Worm (Caenorhabditis elegans) whole organism, L4 larva: ENCODE measurements around the gene lpr-4.
A peak's percentile ranks its signal among the peaks of the same experiment; 100 is the strongest.

Experiments
- F10B5.3 ChIP-seq: sonication (generic microtip); optimal IDR thresholded peaks from 2 replicates; lab custom pipeline; 2016; ENCODE audit warnings: mild to moderate bottlenecking, missing genetic modification characterization, missing compliant biosample characterization
- F26F4.8 ChIP-seq: fragments of 200-800 bp; sonication (Bioruptor generic); conservative IDR thresholded peaks from 2 replicates; pipeline ENCODE4 v1.3.6; 2022; ENCODE audit warnings: missing genetic modification characterization, missing compliant biosample characterization
- F44E2.7 ChIP-seq: fragments of 200-800 bp; sonication (Bioruptor generic); IDR thresholded peaks from 2 replicates; pipeline ENCODE4 v2.1.2; 2022; ENCODE audit warnings: missing genetic modification characterization, missing compliant biosample characterization
- F49E8.2 ChIP-seq: sonication (generic microtip); optimal IDR thresholded peaks from 2 replicates; lab custom pipeline; 2016; ENCODE audit warnings: missing compliant biosample characterization, mild to moderate bottlenecking, missing genetic modification characterization, borderline replicate concordance
- R02D3.7 ChIP-seq: fragments of 150-350 bp; sonication (generic microtip); optimal IDR thresholded peaks from 3 replicates; lab custom pipeline; 2014; ENCODE audit warnings: missing biosample characterization, missing genetic modification characterization
- T20F7.1 ChIP-seq: fragments of 200-800 bp; sonication (Bioruptor generic); optimal IDR thresholded peaks from 2 replicates; lab custom pipeline; 2018; ENCODE audit warnings: mild to moderate bottlenecking, missing genetic modification characterization, missing compliant biosample characterization
- Y5F2A.4 ChIP-seq: fragments of 200-800 bp; sonication (Bioruptor generic); optimal IDR thresholded peaks from 2 replicates; lab custom pipeline; 2018; ENCODE audit warnings: mild to moderate bottlenecking, missing genetic modification characterization, missing compliant biosample characterization
- Y75B8A.6 ChIP-seq: fragments of 200-800 bp; sonication (Bioruptor generic); IDR thresholded peaks from 2 replicates; pipeline ENCODE4 v1.3.6; 2022; ENCODE audit warnings: missing genetic modification reagents, missing genetic modification characterization, missing compliant biosample characterization
- ZK546.5 ChIP-seq, 2 experiments: sonication (generic microtip); optimal IDR thresholded peaks; 2 replicates each; lab custom pipeline; 2017; ENCODE audit warnings: missing biosample characterization in 2 of 2, missing genetic modification characterization in 2 of 2
- aha-1 ChIP-seq: fragments of 150-350 bp; peaks from one replicate; lab custom pipeline; 2014; ENCODE audit warnings: missing biosample characterization, missing genetic modification characterization
- aly-2 ChIP-seq: sonication (generic microtip); optimal IDR thresholded peaks from 2 replicates; lab custom pipeline; 2018; ENCODE audit warnings: missing biosample characterization, missing genetic modification characterization
- ama-1 ChIP-seq: fragments of 150-350 bp; optimal IDR thresholded peaks from 2 replicates; lab custom pipeline; 2014; ENCODE audit warnings: inconsistent platforms, mixed read lengths
- arid-1 ChIP-seq: fragments of 200-800 bp; sonication (Bioruptor generic); conservative IDR thresholded peaks from 2 replicates; pipeline ENCODE4 v1.3.6; 2022; ENCODE audit warnings: missing genetic modification reagents, missing genetic modification characterization, missing compliant biosample characterization
- attf-4 ChIP-seq: sonication (generic microtip); optimal IDR thresholded peaks from 3 replicates; lab custom pipeline; 2017; ENCODE audit warnings: missing biosample characterization, missing genetic modification characterization
- ceh-28 ChIP-seq: fragments of 150-350 bp; optimal IDR thresholded peaks from 2 replicates; lab custom pipeline; 2014; ENCODE audit warnings: missing biosample characterization, missing genetic modification reagents, missing genetic modification characterization
- ceh-62 ChIP-seq: sonication (generic microtip); optimal IDR thresholded peaks from 2 replicates; lab custom pipeline; 2017; ENCODE audit warnings: missing biosample characterization, missing genetic modification characterization
- ces-1 ChIP-seq: fragments of 150-350 bp; sonication (generic microtip); optimal IDR thresholded peaks from 4 replicates; lab custom pipeline; 2014; ENCODE audit warnings: missing biosample characterization, missing genetic modification reagents, missing genetic modification characterization
- cey-2 ChIP-seq: sonication (generic microtip); optimal IDR thresholded peaks from 3 replicates; lab custom pipeline; 2017; ENCODE audit warnings: missing genetic modification characterization, mild to moderate bottlenecking, missing compliant biosample characterization, antibody characterized with exemption, borderline replicate concordance; ENCODE audit not compliant: insufficient read depth
- daf-12 ChIP-seq: fragments of 150-350 bp; optimal IDR thresholded peaks from 2 replicates; lab custom pipeline; 2014; ENCODE audit warnings: missing biosample characterization, missing genetic modification reagents, missing genetic modification characterization
- daf-16 ChIP-seq, 3 experiments: sonication (generic microtip); optimal IDR thresholded peaks; 2 replicates each; lab custom pipeline; 2016 to 2017; ENCODE audit warnings: missing genetic modification characterization in 3 of 3, missing genetic modification reagents in 3 of 3, mild to moderate bottlenecking in 2 of 3, missing compliant biosample characterization in 2 of 3, missing biosample characterization in 1 of 3, moderate library complexity in 1 of 3
- dpl-1 ChIP-seq: fragments of 150-350 bp; optimal IDR thresholded peaks from 2 replicates; lab custom pipeline; 2014; ENCODE audit warnings: missing biosample characterization, missing genetic modification reagents, missing genetic modification characterization
- duxl-1 ChIP-seq: sonication (generic microtip); optimal IDR thresholded peaks from 2 replicates; lab custom pipeline; 2016; ENCODE audit warnings: mild to moderate bottlenecking, missing genetic modification characterization, moderate library complexity, missing compliant biosample characterization; ENCODE audit not compliant: poor library complexity
- egl-27 ChIP-seq: sonication (generic microtip); optimal IDR thresholded peaks from 3 replicates; lab custom pipeline; 2017; ENCODE audit warnings: missing biosample characterization, missing genetic modification reagents, missing genetic modification characterization
- fkh-10 ChIP-seq: fragments of 150-350 bp; optimal IDR thresholded peaks from 2 replicates; lab custom pipeline; 2014; ENCODE audit warnings: missing biosample characterization, missing genetic modification reagents, missing genetic modification characterization
- lin-1 ChIP-seq: fragments of 200-800 bp; sonication (Bioruptor generic); IDR thresholded peaks from 2 replicates; pipeline ENCODE4 v1.3.6; 2022; ENCODE audit warnings: missing genetic modification reagents, missing genetic modification characterization, missing compliant biosample characterization
- lin-13 ChIP-seq: fragments of 150-350 bp; optimal IDR thresholded peaks from 2 replicates; lab custom pipeline; 2014; ENCODE audit warnings: missing biosample characterization, missing genetic modification reagents, missing genetic modification characterization
- lin-29 ChIP-seq: fragments of 200-800 bp; sonication (Bioruptor generic); IDR thresholded peaks from 2 replicates; pipeline ENCODE4 v1.3.6; 2022; ENCODE audit warnings: missing genetic modification reagents, missing genetic modification characterization, missing compliant biosample characterization
- lir-3 ChIP-seq: sonication (generic microtip); optimal IDR thresholded peaks from 2 replicates; lab custom pipeline; 2016; ENCODE audit warnings: mild to moderate bottlenecking, missing genetic modification characterization, missing compliant biosample characterization
- madf-5 ChIP-seq, 2 experiments: fragments of 200-800 bp; sonication (Bioruptor generic); IDR thresholded peaks; 2 replicates each; pipeline ENCODE4 v1.3.6; 2022; ENCODE audit warnings: missing compliant biosample characterization in 2 of 2, missing genetic modification characterization in 2 of 2
- mdl-1 ChIP-seq, 2 experiments: fragments of 150-350 bp in 1 of 2; sonication (generic microtip) in 1 of 2; optimal IDR thresholded peaks; 2 replicates each; lab custom pipeline; 2014 to 2017; ENCODE audit warnings: missing biosample characterization in 2 of 2, missing genetic modification characterization in 2 of 2
- mdt-29 ChIP-seq: fragments of 200-800 bp; sonication (Bioruptor generic); IDR thresholded peaks from 2 replicates; pipeline ENCODE4 v1.3.6; 2022; ENCODE audit warnings: missing genetic modification reagents, missing genetic modification characterization, missing compliant biosample characterization
- nhr-11 ChIP-seq: fragments of 150-350 bp; optimal IDR thresholded peaks from 2 replicates; lab custom pipeline; 2014; ENCODE audit warnings: missing biosample characterization, missing genetic modification characterization
- nhr-111 ChIP-seq: fragments of 200-800 bp; sonication (Bioruptor generic); optimal IDR thresholded peaks from 2 replicates; lab custom pipeline; 2018; ENCODE audit warnings: mild to moderate bottlenecking, missing genetic modification characterization, missing compliant biosample characterization
- nhr-25 ChIP-seq: sonication (generic microtip); optimal IDR thresholded peaks from 2 replicates; lab custom pipeline; 2017; ENCODE audit warnings: missing genetic modification characterization, mild to moderate bottlenecking, missing compliant biosample characterization, antibody characterized with exemption, moderate library complexity, borderline replicate concordance; ENCODE audit not compliant: insufficient read depth
- nhr-41 ChIP-seq: fragments of 200-800 bp; sonication (Bioruptor generic); IDR thresholded peaks from 2 replicates; pipeline ENCODE4 v1.3.6; 2022; ENCODE audit warnings: missing genetic modification reagents, missing genetic modification characterization, missing compliant biosample characterization
- nhr-42 ChIP-seq: fragments of 200-800 bp; sonication (Bioruptor generic); IDR thresholded peaks from 2 replicates; pipeline ENCODE4 v1.3.6; 2022; ENCODE audit warnings: missing genetic modification characterization, missing compliant biosample characterization
- nhr-48 ChIP-seq: sonication (generic microtip); optimal IDR thresholded peaks from 2 replicates; lab custom pipeline; 2016; ENCODE audit warnings: mild to moderate bottlenecking, missing genetic modification characterization, missing compliant biosample characterization
- nhr-77 ChIP-seq: fragments of 150-350 bp; optimal IDR thresholded peaks from 2 replicates; lab custom pipeline; 2014; ENCODE audit warnings: missing biosample characterization, missing genetic modification characterization
- pqm-1 ChIP-seq: sonication (generic microtip); optimal IDR thresholded peaks from 2 replicates; lab custom pipeline; 2017; ENCODE audit warnings: missing biosample characterization, missing genetic modification characterization
- sdz-12 ChIP-seq: fragments of 200-800 bp; sonication (Bioruptor generic); optimal IDR thresholded peaks from 2 replicates; lab custom pipeline; 2018; ENCODE audit warnings: mild to moderate bottlenecking, missing genetic modification characterization, missing compliant biosample characterization
- snpc-4 ChIP-seq: fragments of 150-350 bp; optimal IDR thresholded peaks from 2 replicates; lab custom pipeline; 2014; ENCODE audit warnings: missing biosample characterization, missing genetic modification characterization
- spr-1 ChIP-seq: sonication (generic microtip); optimal IDR thresholded peaks from 2 replicates; lab custom pipeline; 2016; ENCODE audit warnings: mild to moderate bottlenecking, missing genetic modification characterization, missing compliant biosample characterization
- tra-1 ChIP-seq: fragments of 200-800 bp; sonication (Bioruptor generic); IDR thresholded peaks from 2 replicates; pipeline ENCODE4 v1.3.6; 2022; ENCODE audit warnings: missing genetic modification reagents, missing genetic modification characterization, missing compliant biosample characterization
- unc-62 ChIP-seq, 3 experiments: fragments of 150-350 bp in 1 of 3; sonication (generic microtip); optimal IDR thresholded peaks in 2 of 3; peaks in 1 of 3; 1 replicate in 1 of 3; 2 replicates in 2 of 3; lab custom pipeline; 2014 to 2017; ENCODE audit warnings: missing biosample characterization in 3 of 3, missing genetic modification characterization in 3 of 3, missing genetic modification reagents in 3 of 3, missing genotype in 1 of 3
- vab-7 ChIP-seq: fragments of 200-800 bp; sonication (Bioruptor generic); IDR thresholded peaks from 2 replicates; pipeline ENCODE4 v1.3.6; 2022; ENCODE audit warnings: missing genetic modification reagents, missing genetic modification characterization, missing compliant biosample characterization
- zip-11 ChIP-seq: fragments of 200-800 bp; sonication (Bioruptor generic); IDR thresholded peaks from 2 replicates; pipeline ENCODE4 v1.3.6; 2022; ENCODE audit warnings: missing genetic modification characterization, missing compliant biosample characterization
- zip-2 ChIP-seq: fragments of 150-350 bp; optimal IDR thresholded peaks from 2 replicates; lab custom pipeline; 2014; ENCODE audit warnings: missing biosample characterization, missing genetic modification characterization
- ztf-11 ChIP-seq: fragments of 150-350 bp; optimal IDR thresholded peaks from 2 replicates; lab custom pipeline; 2014; ENCODE audit warnings: missing biosample characterization, missing genetic modification characterization

Gene lpr-4

ce11 chrX:11093985-11094593 is 29.2 kb downstream of the lpr-4 start (continued):
- TF ChIP-seq aly-2 (peak; percentile 73), lin-29 (GFP tag; lab: Robert Waterston, UW) (peak; percentile 99), mdt-29 (GFP tag; lab: Robert Waterston, UW) (peak; percentile 97), R02D3.7 (tag; lab: Kevin White, UChicago) (peak; percentile 36), lir-3 (tag; lab: Kevin White, UChicago) (peak; percentile 94), dpl-1 (GFP tag; lab: Kevin White, UChicago) (peak; percentile 82), ceh-28 (tag; lab: Kevin White, UChicago) (peak; percentile 100), F26F4.8 (GFP tag; lab: Robert Waterston, UW) (no peak), T20F7.1 (GFP tag; lab: Kevin White, UChicago) (peak; percentile 94), nhr-11 (peak; percentile 97), duxl-1 (tag; lab: Kevin White, UChicago) (peak; percentile 99), madf-5 (GFP tag; IDR thresholded peaks at IDR 0.05; lab: Robert Waterston, UW) (peak; percentile 74 to 93), attf-4 (tag; lab: Kevin White, UChicago) (peak; percentile 78), fkh-10 (GFP tag; lab: Kevin White, UChicago) (peak; percentile 100), mdl-1 (tag; optimal IDR thresholded peaks at IDR 0.05; lab: Kevin White, UChicago) (peak; percentile 94 to 97), unc-62 (GFP tag; optimal IDR thresholded peaks at IDR 0.05 in 1 of 2; lab: Kevin White, UChicago) (peak; percentile 72 to 100), unc-62 (tag; optimal IDR thresholded peaks at IDR 0.05; lab: Kevin White, UChicago) (peak; percentile 69), ZK546.5 (tag; optimal IDR thresholded peaks at IDR 0.05; lab: Kevin White, UChicago) (peak; percentile 67 to 83), daf-12 (tag; lab: Kevin White, UChicago) (peak; percentile 24), ztf-11 (tag; lab: Kevin White, UChicago) (peak; percentile 100), sdz-12 (GFP tag; lab: Kevin White, UChicago) (peak; percentile 90), nhr-111 (GFP tag; lab: Kevin White, UChicago) (peak; percentile 74), Y75B8A.6 (GFP tag; lab: Robert Waterston, UW) (peak; percentile 94), arid-1 (GFP tag; lab: Robert Waterston, UW) (peak; percentile 96), F10B5.3 (tag; lab: Kevin White, UChicago) (peak; percentile 98), snpc-4 (tag; lab: Kevin White, UChicago) (peak; percentile 31), Y5F2A.4 (GFP tag; lab: Kevin White, UChicago) (peak; percentile 98), nhr-48 (tag; lab: Kevin White, UChicago) (peak; percentile 98), ama-1 (lab: Kevin White, UChicago) (no peak), F44E2.7 (GFP tag; lab: Robert Waterston, UW) (0 out of 2 replicates have a peak, but pooled peaks have one; percentile 81), vab-7 (peak; percentile 99), nhr-77 (tag; lab: Kevin White, UChicago) (peak; percentile 100), daf-16 (GFP tag; optimal IDR thresholded peaks at IDR 0.05; lab: Kevin White, UChicago) (peak; percentile 97 to 99), daf-16 (tag; optimal IDR thresholded peaks at IDR 0.05; lab: Kevin White, UChicago) (peak; percentile 98), spr-1 (tag; lab: Kevin White, UChicago) (peak; percentile 99), ces-1 (GFP tag; lab: Kevin White, UChicago) (peak; percentile 98), cey-2 (tag; lab: Kevin White, UChicago) (peak; percentile 61)

DNA sequence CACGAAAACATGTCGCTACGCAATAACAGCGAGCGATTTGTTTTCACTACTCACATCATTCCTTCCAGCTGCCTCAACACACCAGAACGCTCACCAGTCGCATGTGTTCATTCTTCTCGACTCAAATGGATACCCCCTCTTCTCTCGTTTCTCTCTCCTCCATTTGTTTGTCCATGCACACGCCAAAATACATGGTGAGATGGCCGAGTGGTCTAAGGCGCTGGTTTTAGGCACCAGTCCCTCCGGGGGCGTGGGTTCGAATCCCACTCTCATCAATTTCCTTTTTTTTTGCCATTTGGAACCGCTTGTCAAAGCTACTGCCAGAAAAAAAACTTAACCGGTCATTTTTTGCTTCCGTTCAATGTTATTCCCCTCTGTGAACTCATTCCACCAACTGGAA is 30.6 kb downstream of the lpr-4 start:
- TF ChIP-seq lin-13 (peak; percentile 67), ceh-28 (tag; lab: Kevin White, UChicago) (no peak), tra-1 (GFP tag; lab: Robert Waterston, UW) (peak; percentile 91), nhr-42 (GFP tag; lab: Robert Waterston, UW) (peak; percentile 89), egl-27 (no peak), zip-2 (peak; percentile 75), aha-1 (peak; percentile 99), nhr-25 (tag; lab: Kevin White, UChicago) (peak; percentile 73), lin-1 (GFP tag; lab: Robert Waterston, UW) (peak; percentile 87), F49E8.2 (tag; lab: Kevin White, UChicago) (peak; percentile 65), unc-62 (GFP tag; optimal IDR thresholded peaks at IDR 0.05 in 1 of 2; lab: Kevin White, UChicago) (peak in 1 of 2 experiments; percentile 95), unc-62 (tag; optimal IDR thresholded peaks at IDR 0.05; lab: Kevin White, UChicago) (no peak), zip-11 (GFP tag; lab: Robert Waterston, UW) (no peak), T20F7.1 (GFP tag; lab: Kevin White, UChicago) (peak; percentile 59), mdl-1 (tag; optimal IDR thresholded peaks at IDR 0.05; lab: Kevin White, UChicago) (peak in 1 of 2 experiments; percentile 82), ZK546.5 (tag; optimal IDR thresholded peaks at IDR 0.05; lab: Kevin White, UChicago) (no peak), ceh-62 (tag; lab: Kevin White, UChicago) (no peak), pqm-1 (tag; lab: Kevin White, UChicago) (no peak), nhr-41 (GFP tag; lab: Robert Waterston, UW) (peak; percentile 89; the same call in 1 of the 2 replicates)
